Fruit fly (Drosophila melanogaster) whole organism, embryonic: ENCODE results near the gene Hr78.

Source experiments
- Blimp-1 ChIP-seq: fragments of 200-800 bp; sonication (Bioruptor generic); optimal IDR thresholded peaks from 3 replicates; lab custom pipeline; 2018; ENCODE audit warnings: missing biosample characterization, missing genetic modification characterization, mild to moderate bottlenecking, moderate library complexity, missing genetic modification reagents
- CG10959 ChIP-seq: fragments of 200-800 bp; sonication (Bioruptor generic); IDR thresholded peaks from 2 replicates; pipeline ENCODE4 v1.3.6; 2022; ENCODE audit warnings: missing biosample characterization, missing genetic modification characterization
- CG12071 ChIP-seq: fragments of 200-800 bp; sonication (Bioruptor generic); optimal IDR thresholded peaks from 3 replicates; lab custom pipeline; 2018; ENCODE audit warnings: missing biosample characterization, mild to moderate bottlenecking, missing genetic modification characterization
- CG13624 ChIP-seq: fragments of 200-800 bp; sonication (Bioruptor generic); optimal IDR thresholded peaks from 2 replicates; lab custom pipeline; 2016; ENCODE audit warnings: missing biosample characterization, missing genetic modification characterization
- CG14014 ChIP-seq: fragments of 200-800 bp; sonication (Bioruptor generic); IDR thresholded peaks from 2 replicates; pipeline ENCODE4 v1.3.6; 2022; ENCODE audit warnings: missing biosample characterization, missing genetic modification characterization
- CG1529 ChIP-seq: fragments of 200-800 bp; sonication (Bioruptor generic); optimal IDR thresholded peaks from 3 replicates; lab custom pipeline; 2018; ENCODE audit warnings: missing biosample characterization, missing genetic modification characterization
- CG17361 ChIP-seq: fragments of 200-800 bp; sonication (Bioruptor generic); IDR thresholded peaks from 3 replicates; pipeline ENCODE4 v1.3.6; 2022; ENCODE audit warnings: missing biosample characterization, missing genetic modification characterization
- CG17829 ChIP-seq: fragments of 200-800 bp; optimal IDR thresholded peaks from 2 replicates; lab custom pipeline; 2019; ENCODE audit warnings: missing biosample characterization, mild to moderate bottlenecking, missing genetic modification characterization, moderate library complexity
- CG2199 ChIP-seq: fragments of 200-800 bp; sonication (Bioruptor generic); IDR thresholded peaks from 3 replicates; pipeline ENCODE4 v1.3.6; 2022; ENCODE audit warnings: missing biosample characterization, missing genetic modification characterization
- CG2875 ChIP-seq: fragments of 200-800 bp; sonication (Bioruptor generic); optimal IDR thresholded peaks from 2 replicates; lab custom pipeline; 2017; ENCODE audit warnings: missing biosample characterization, mild to moderate bottlenecking, missing genetic modification characterization, missing genetic modification reagents
- CG31365 ChIP-seq: fragments of 200-800 bp; sonication (Bioruptor generic); optimal IDR thresholded peaks from 2 replicates; lab custom pipeline; 2018; ENCODE audit warnings: missing biosample characterization, mild to moderate bottlenecking, missing genetic modification characterization
- CG3163 ChIP-seq: fragments of 200-800 bp; sonication (Bioruptor generic); optimal IDR thresholded peaks from 3 replicates; lab custom pipeline; 2016; ENCODE audit warnings: missing biosample characterization, missing genetic modification characterization
- CG3281 ChIP-seq: fragments of 200-800 bp; sonication (Bioruptor generic); optimal IDR thresholded peaks from 3 replicates; lab custom pipeline; 2017; ENCODE audit warnings: missing biosample characterization, mild to moderate bottlenecking, missing genetic modification characterization
- CG4854 ChIP-seq: fragments of 200-800 bp; sonication (Bioruptor generic); optimal IDR thresholded peaks from 2 replicates; lab custom pipeline; 2016; ENCODE audit warnings: missing biosample characterization, missing genetic modification characterization, inconsistent platforms
- CG5180 ChIP-seq: fragments of 200-800 bp; sonication (Bioruptor generic); optimal IDR thresholded peaks from 3 replicates; lab custom pipeline; 2017; ENCODE audit warnings: missing biosample characterization, missing genetic modification characterization, mild to moderate bottlenecking, moderate library complexity, missing genetic modification reagents
- CG6254 ChIP-seq: fragments of 200-800 bp; sonication (Bioruptor generic); optimal IDR thresholded peaks from 3 replicates; lab custom pipeline; 2017; ENCODE audit warnings: mild to moderate bottlenecking, missing biosample characterization, missing genetic modification reagents, missing genetic modification characterization
- CG6272 ChIP-seq: fragments of 200-800 bp; sonication (Bioruptor generic); IDR thresholded peaks from 2 replicates; pipeline ENCODE4 v1.3.6; 2022; ENCODE audit warnings: missing biosample characterization, missing genetic modification characterization
- CG6791 ChIP-seq: fragments of 200-800 bp; sonication (Bioruptor generic); IDR thresholded peaks from 3 replicates; pipeline ENCODE4 v1.3.6; 2022; ENCODE audit warnings: missing biosample characterization, missing genetic modification characterization; ENCODE audit not compliant: partially characterized antibody
- CG9817 ChIP-seq: fragments of 200-800 bp; sonication (Bioruptor generic); optimal IDR thresholded peaks from 2 replicates; lab custom pipeline; 2018; ENCODE audit warnings: missing biosample characterization, mild to moderate bottlenecking, missing genetic modification characterization, moderate library complexity
- Chrac-16 ChIP-seq: fragments of 200-800 bp; sonication (Bioruptor generic); optimal IDR thresholded peaks from 3 replicates; lab custom pipeline; 2016; ENCODE audit warnings: missing biosample characterization, missing genetic modification characterization
- D19A ChIP-seq: fragments of 200-800 bp; optimal IDR thresholded peaks from 3 replicates; lab custom pipeline; 2019; ENCODE audit warnings: missing biosample characterization, mild to moderate bottlenecking, missing genetic modification characterization, moderate library complexity
- Dbx ChIP-seq: fragments of 200-800 bp; sonication (Bioruptor generic); IDR thresholded peaks from 3 replicates; pipeline ENCODE4 v1.3.6; 2022; ENCODE audit warnings: missing biosample characterization, missing genetic modification characterization
- Dfd ChIP-seq, 2 experiments: fragments of >200 bp; optimal IDR thresholded peaks; 2 replicates each; lab custom pipeline; 2017; ENCODE audit warnings: missing biosample characterization in 2 of 2, missing genetic modification characterization in 2 of 2
- Eip74EF ChIP-seq, 2 experiments: fragments of 200-800 bp in 1 of 2; fragments of >200 bp in 1 of 2; sonication (Bioruptor generic) in 1 of 2; optimal IDR thresholded peaks; 2 replicates each; lab custom pipeline; 2017 to 2019; ENCODE audit warnings: missing biosample characterization in 2 of 2, missing genetic modification characterization in 2 of 2, mild to moderate bottlenecking in 1 of 2, moderate library complexity in 1 of 2
- Gsc ChIP-seq: fragments of 200-800 bp; sonication (Bioruptor generic); IDR thresholded peaks from 2 replicates; pipeline ENCODE4 v1.3.6; 2022; ENCODE audit warnings: missing biosample characterization, missing genetic modification characterization
- H15 ChIP-seq: fragments of 200-800 bp; sonication (Bioruptor generic); IDR thresholded peaks from 3 replicates; pipeline ENCODE4 v1.3.6; 2022; ENCODE audit warnings: missing biosample characterization, missing genetic modification characterization
- HHEX ChIP-seq: fragments of 200-800 bp; sonication (Bioruptor generic); optimal IDR thresholded peaks from 3 replicates; lab custom pipeline; 2017; ENCODE audit warnings: missing biosample characterization, mild to moderate bottlenecking, missing genetic modification characterization, missing genetic modification reagents
- Kr ChIP-seq: fragments of 200-800 bp; sonication (Bioruptor generic); optimal IDR thresholded peaks from 2 replicates; lab custom pipeline; 2017; ENCODE audit warnings: missing biosample characterization, mild to moderate bottlenecking, missing genetic modification characterization
- Mes4 ChIP-seq: fragments of 200-800 bp; sonication (Bioruptor generic); optimal IDR thresholded peaks from 2 replicates; lab custom pipeline; 2016; ENCODE audit warnings: missing biosample characterization, missing genetic modification characterization
- Myb ChIP-seq: fragments of 200-800 bp; sonication (Bioruptor generic); optimal IDR thresholded peaks from 2 replicates; lab custom pipeline; 2016; ENCODE audit warnings: missing biosample characterization, missing genetic modification characterization
- NC2β ChIP-seq: fragments of 200-800 bp; sonication (Bioruptor generic); optimal IDR thresholded peaks from 2 replicates; lab custom pipeline; 2016; ENCODE audit warnings: missing biosample characterization, missing genetic modification characterization
- Neu2 ChIP-seq: fragments of 200-800 bp; sonication (Bioruptor generic); optimal IDR thresholded peaks from 3 replicates; lab custom pipeline; 2016; ENCODE audit warnings: missing biosample characterization, missing genetic modification characterization, borderline replicate concordance
- Ptx1 ChIP-seq: fragments of 200-800 bp; sonication (Bioruptor generic); IDR thresholded peaks from 2 replicates; pipeline ENCODE4 v1.3.6; 2022; ENCODE audit warnings: missing biosample characterization, missing genetic modification characterization
- Tbp ChIP-seq: fragments of >200 bp; optimal IDR thresholded peaks from 2 replicates; lab custom pipeline; 2018; ENCODE audit warnings: missing biosample characterization, missing genetic modification characterization
- Xrp1 ChIP-seq: fragments of 200-800 bp; sonication (Bioruptor generic); IDR thresholded peaks from 2 replicates; pipeline ENCODE4 v1.3.6; 2022; ENCODE audit warnings: missing biosample characterization, missing genetic modification characterization
- aop ChIP-seq: fragments of 200-800 bp; sonication (Bioruptor generic); IDR thresholded peaks from 2 replicates; pipeline ENCODE4 v1.3.6; 2022; ENCODE audit warnings: missing biosample characterization, missing genetic modification characterization
- ap ChIP-seq: fragments of 200-800 bp; sonication (Bioruptor generic); IDR thresholded peaks from 2 replicates; pipeline ENCODE4 v1.3.6; 2022; ENCODE audit warnings: missing biosample characterization, missing genetic modification characterization
- ato ChIP-seq: fragments of 200-800 bp; sonication (Bioruptor generic); IDR thresholded peaks from 2 replicates; pipeline ENCODE4 v1.3.6; 2022; ENCODE audit warnings: missing biosample characterization, missing genetic modification characterization; ENCODE audit not compliant: partially characterized antibody
- az2 ChIP-seq: fragments of 200-800 bp; sonication (Bioruptor generic); optimal IDR thresholded peaks from 3 replicates; lab custom pipeline; 2016; ENCODE audit warnings: missing biosample characterization, missing genetic modification characterization
- cas ChIP-seq: fragments of 200-800 bp; sonication (Bioruptor generic); IDR thresholded peaks from 2 replicates; pipeline ENCODE4 v1.3.6; 2022; ENCODE audit warnings: missing biosample characterization, missing genetic modification characterization
- gcm ChIP-seq: fragments of 200-800 bp; sonication (Bioruptor generic); optimal IDR thresholded peaks from 2 replicates; lab custom pipeline; 2019; ENCODE audit warnings: missing biosample characterization, mild to moderate bottlenecking, missing genetic modification characterization, moderate library complexity
- hkb ChIP-seq, 2 experiments: fragments of 200-800 bp in 1 of 2; fragments of >200 bp in 1 of 2; sonication (Bioruptor generic) in 1 of 2; IDR thresholded peaks in 1 of 2; optimal IDR thresholded peaks in 1 of 2; 2 replicates each; pipeline versions ENCODE4 v1.3.6 to Lab custom; 2017 to 2022; ENCODE audit warnings: missing biosample characterization in 1 of 2, missing genetic modification characterization in 1 of 2
- hth ChIP-seq: fragments of >200 bp; optimal IDR thresholded peaks from 2 replicates; lab custom pipeline; 2017; ENCODE audit warnings: inconsistent platforms
- inv ChIP-seq: fragments of 200-800 bp; sonication (Bioruptor generic); IDR thresholded peaks from 2 replicates; pipeline ENCODE4 v1.3.6; 2022; ENCODE audit warnings: missing biosample characterization, missing genetic modification characterization; ENCODE audit not compliant: partially characterized antibody
- ken ChIP-seq: fragments of 200-800 bp; sonication (Bioruptor generic); IDR thresholded peaks from 3 replicates; pipeline ENCODE4 v1.3.6; 2022; ENCODE audit warnings: missing biosample characterization, missing genetic modification characterization
- kni ChIP-seq: fragments of 200-800 bp; sonication (Bioruptor generic); optimal IDR thresholded peaks from 3 replicates; lab custom pipeline; 2017; ENCODE audit warnings: mild to moderate bottlenecking, missing biosample characterization, missing genetic modification reagents, missing genetic modification characterization
- pfk ChIP-seq: fragments of 200-800 bp; sonication (Bioruptor generic); optimal IDR thresholded peaks from 2 replicates; lab custom pipeline; 2018; ENCODE audit warnings: missing biosample characterization, mild to moderate bottlenecking, missing genetic modification characterization, moderate library complexity
- sima ChIP-seq: fragments of 200-800 bp; sonication (Bioruptor generic); optimal IDR thresholded peaks from 2 replicates; lab custom pipeline; 2016; ENCODE audit warnings: missing biosample characterization, missing genetic modification characterization
- slbo ChIP-seq: fragments of 200-800 bp; sonication (Bioruptor generic); IDR thresholded peaks from 2 replicates; pipeline ENCODE4 v1.3.6; 2022; ENCODE audit warnings: missing biosample characterization, missing genetic modification characterization
- ssp ChIP-seq: fragments of 200-800 bp; sonication (Bioruptor generic); IDR thresholded peaks from 2 replicates; pipeline ENCODE4 v1.3.6; 2022; ENCODE audit warnings: missing biosample characterization, missing genetic modification characterization
- zfh1 ChIP-seq: fragments of 200-800 bp; sonication (Bioruptor generic); IDR thresholded peaks from 3 replicates; pipeline ENCODE4 v1.3.6; 2022; ENCODE audit warnings: missing biosample characterization, missing genetic modification characterization

Gene Hr78

dm6 chr3L:21453623-21454022, 43.7 kb downstream of the Hr78 start (continued):
- TF ChIP-seq hkb (optimal IDR thresholded peaks at IDR 0.05; lab: Kevin White, UChicago) (no peak), hkb (GFP tag; IDR thresholded peaks at IDR 0.05; lab: Robert Waterston, UW) (peak; percentile 58), CG3163 (no peak), CG31365 (no peak), CG3281 (GFP tag; lab: Kevin White, UChicago) (no peak), Mes4 (GFP tag; lab: Kevin White, UChicago) (peak; percentile 23), CG14014 (GFP tag; lab: Robert Waterston, UW) (no peak), CG9817 (tag; lab: Kevin White, UChicago) (no peak), zfh1 (GFP tag; lab: Robert Waterston, UW) (peak; percentile 81), CG2875 (GFP tag; lab: Kevin White, UChicago) (peak; percentile 52), CG13624 (GFP tag; lab: Kevin White, UChicago) (no peak), Chrac-16 (GFP tag; lab: Kevin White, UChicago) (peak; percentile 58), az2 (GFP tag; lab: Kevin White, UChicago) (peak; percentile 61), CG17361 (peak; percentile 68), CG1529 (GFP tag; lab: Kevin White, UChicago) (peak; percentile 28), Myb (GFP tag; lab: Kevin White, UChicago) (peak; percentile 12), sima (GFP tag; lab: Kevin White, UChicago) (no peak), CG2199 (GFP tag; lab: Robert Waterston, UW) (no peak), CG5180 (GFP tag; lab: Kevin White, UChicago) (no peak), kni (no peak), inv (GFP tag; lab: Robert Waterston, UW) (no peak), Gsc (GFP tag; lab: Robert Waterston, UW) (peak; percentile 41; the same call in 1 of the 2 replicates), Kr (GFP tag; lab: Kevin White, UChicago) (no peak), Dfd (GFP tag; optimal IDR thresholded peaks at IDR 0.05; lab: Kevin White, UChicago) (no peak), ap (GFP tag; lab: Robert Waterston, UW) (no peak), Blimp-1 (GFP tag; lab: Kevin White, UChicago) (peak; percentile 72), Eip74EF (GFP tag; optimal IDR thresholded peaks at IDR 0.05; lab: Kevin White, UChicago) (no peak), CG4854 (no peak), H15 (GFP tag; lab: Robert Waterston, UW) (peak; percentile 59; the same call in 1 of the 3 replicates), CG6254 (peak; percentile 58), D19A (tag; lab: Kevin White, UChicago) (peak; percentile 68), NC2β (GFP tag; lab: Kevin White, UChicago) (peak; percentile 77), Dbx (GFP tag; lab: Robert Waterston, UW) (no peak), Ptx1 (GFP tag; lab: Robert Waterston, UW) (peak; percentile 56), CG10959 (GFP tag; lab: Robert Waterston, UW) (peak; percentile 79), ssp (GFP tag; lab: Robert Waterston, UW) (peak; percentile 41; the same call in 1 of the 2 replicates), Neu2 (GFP tag; lab: Kevin White, UChicago) (no peak), aop (GFP tag; lab: Robert Waterston, UW) (no peak), cas (GFP tag; lab: Robert Waterston, UW) (no peak), ken (GFP tag; lab: Robert Waterston, UW) (no peak), gcm (GFP tag; lab: Kevin White, UChicago) (peak; percentile 62), hth (lab: Kevin White, UChicago) (no peak), CG17829 (tag; lab: Kevin White, UChicago) (peak; percentile 79), ato (GFP tag; lab: Robert Waterston, UW) (no peak), CG12071 (no peak), HHEX (no peak), Xrp1 (GFP tag; lab: Robert Waterston, UW) (peak; percentile 89), CG6272 (GFP tag; lab: Robert Waterston, UW) (peak; percentile 29; the same call in 1 of the 2 replicates), CG6791 (GFP tag; lab: Robert Waterston, UW) (no peak), Tbp (no peak), pfk (no peak), slbo (0 out of 2 replicates have a peak, but pooled peaks have one; percentile 35)
